Fruit fly (Drosophila melanogaster) whole organism, embryonic: ENCODE data around the gene CG4004.
A peak's percentile ranks its signal among the peaks of the same experiment; 100 is the strongest.

Source experiments
- CG10274 ChIP-seq: fragments of 200-800 bp; sonication (Bioruptor generic); optimal IDR thresholded peaks from 3 replicates; lab custom pipeline; 2017; ENCODE audit warnings: missing biosample characterization, mild to moderate bottlenecking, missing genetic modification characterization
- CG11456 ChIP-seq: fragments of 200-800 bp; sonication (Bioruptor generic); IDR thresholded peaks from 3 replicates; pipeline ENCODE4 v1.3.6; 2022; ENCODE audit warnings: missing biosample characterization, missing genetic modification characterization
- CG12104 ChIP-seq: fragments of 200-800 bp; sonication (Bioruptor generic); optimal IDR thresholded peaks from 3 replicates; lab custom pipeline; 2016; ENCODE audit warnings: missing biosample characterization, missing genetic modification characterization
- CG13624 ChIP-seq: fragments of 200-800 bp; sonication (Bioruptor generic); optimal IDR thresholded peaks from 2 replicates; lab custom pipeline; 2016; ENCODE audit warnings: missing biosample characterization, missing genetic modification characterization
- CG13894 ChIP-seq: fragments of 200-800 bp; sonication (Bioruptor generic); optimal IDR thresholded peaks from 3 replicates; lab custom pipeline; 2018; ENCODE audit warnings: missing biosample characterization, mild to moderate bottlenecking, missing genetic modification characterization, moderate library complexity
- CG15011 ChIP-seq: fragments of 200-800 bp; sonication (Bioruptor generic); optimal IDR thresholded peaks from 3 replicates; lab custom pipeline; 2018; ENCODE audit warnings: missing biosample characterization, mild to moderate bottlenecking, missing genetic modification characterization
- CG15696 ChIP-seq: fragments of 200-800 bp; sonication (Bioruptor generic); optimal IDR thresholded peaks from 2 replicates; lab custom pipeline; 2019; ENCODE audit warnings: missing biosample characterization, mild to moderate bottlenecking, missing genetic modification characterization, moderate library complexity
- CG1647 ChIP-seq: fragments of 200-800 bp; sonication (Bioruptor generic); optimal IDR thresholded peaks from 3 replicates; lab custom pipeline; 2016; ENCODE audit warnings: missing biosample characterization, missing genetic modification characterization
- CG17359 ChIP-seq: fragments of 200-800 bp; sonication (Bioruptor generic); optimal IDR thresholded peaks from 3 replicates; lab custom pipeline; 2018; ENCODE audit warnings: missing biosample characterization, mild to moderate bottlenecking, missing genetic modification characterization, moderate library complexity
- CG2199 ChIP-seq: fragments of 200-800 bp; sonication (Bioruptor generic); IDR thresholded peaks from 3 replicates; pipeline ENCODE4 v1.3.6; 2022; ENCODE audit warnings: missing biosample characterization, missing genetic modification characterization
- CG2712 ChIP-seq: fragments of 200-800 bp; optimal IDR thresholded peaks from 3 replicates; lab custom pipeline; 2019; ENCODE audit warnings: missing biosample characterization, mild to moderate bottlenecking, missing genetic modification characterization, moderate library complexity
- CG30020 ChIP-seq: fragments of 200-800 bp; optimal IDR thresholded peaks from 2 replicates; lab custom pipeline; 2019; ENCODE audit warnings: missing biosample characterization, mild to moderate bottlenecking, missing genetic modification characterization, moderate library complexity
- CG34376 ChIP-seq: fragments of 200-800 bp; sonication (Bioruptor generic); optimal IDR thresholded peaks from 2 replicates; lab custom pipeline; 2018; ENCODE audit warnings: missing biosample characterization, mild to moderate bottlenecking, missing genetic modification characterization
- CG4404 ChIP-seq: fragments of 200-800 bp; sonication (Bioruptor generic); IDR thresholded peaks from 2 replicates; pipeline ENCODE4 v1.3.6; 2022; ENCODE audit warnings: missing biosample characterization, missing genetic modification characterization
- CG4424 ChIP-seq: fragments of 200-800 bp; sonication (Bioruptor generic); optimal IDR thresholded peaks from 3 replicates; lab custom pipeline; 2016; ENCODE audit warnings: missing biosample characterization, missing genetic modification characterization
- CG8089 ChIP-seq: fragments of 200-800 bp; sonication (Bioruptor generic); optimal IDR thresholded peaks from 3 replicates; lab custom pipeline; 2016; ENCODE audit warnings: missing biosample characterization, missing genetic modification characterization
- CG8765 ChIP-seq: fragments of 200-800 bp; sonication (Bioruptor generic); IDR thresholded peaks from 2 replicates; pipeline ENCODE4 v1.3.6; 2022; ENCODE audit warnings: missing biosample characterization, missing genetic modification characterization
- CG8924 ChIP-seq: fragments of 200-800 bp; optimal IDR thresholded peaks from 3 replicates; lab custom pipeline; 2019; ENCODE audit warnings: missing biosample characterization, mild to moderate bottlenecking, missing genetic modification characterization, moderate library complexity
- CG8944 ChIP-seq: fragments of 200-800 bp; sonication (Bioruptor generic); optimal IDR thresholded peaks from 3 replicates; lab custom pipeline; 2016; ENCODE audit warnings: missing biosample characterization, missing genetic modification characterization
- CG9727 ChIP-seq: fragments of 200-800 bp; sonication (Bioruptor generic); optimal IDR thresholded peaks from 3 replicates; lab custom pipeline; 2017; ENCODE audit warnings: missing biosample characterization, mild to moderate bottlenecking, missing genetic modification characterization
- CTCF ChIP-seq: fragments of 200-800 bp; sonication (Bioruptor generic); optimal IDR thresholded peaks from 2 replicates; lab custom pipeline; 2017; ENCODE audit warnings: missing biosample characterization, mild to moderate bottlenecking, missing genetic modification characterization, moderate library complexity
- CrebB ChIP-seq: fragments of 200-800 bp; sonication (Bioruptor generic); optimal IDR thresholded peaks from 3 replicates; lab custom pipeline; 2018; ENCODE audit warnings: missing biosample characterization, mild to moderate bottlenecking, missing genetic modification characterization
- Dbx ChIP-seq: fragments of 200-800 bp; sonication (Bioruptor generic); IDR thresholded peaks from 3 replicates; pipeline ENCODE4 v1.3.6; 2022; ENCODE audit warnings: missing biosample characterization, missing genetic modification characterization
- Elba2 ChIP-seq: fragments of 200-800 bp; sonication (Bioruptor generic); optimal IDR thresholded peaks from 3 replicates; lab custom pipeline; 2016; ENCODE audit warnings: missing biosample characterization, missing genetic modification characterization
- Fer1 ChIP-seq: fragments of 200-800 bp; sonication (Bioruptor generic); optimal IDR thresholded peaks from 2 replicates; lab custom pipeline; 2017; ENCODE audit warnings: missing biosample characterization, mild to moderate bottlenecking, missing genetic modification characterization
- Hey ChIP-seq: fragments of 200-800 bp; sonication (Bioruptor generic); optimal IDR thresholded peaks from 3 replicates; lab custom pipeline; 2018; ENCODE audit warnings: missing biosample characterization, mild to moderate bottlenecking, missing genetic modification characterization
- Hsf ChIP-seq: fragments of 200-800 bp; sonication (Bioruptor generic); optimal IDR thresholded peaks from 3 replicates; lab custom pipeline; 2016; ENCODE audit warnings: missing biosample characterization, missing genetic modification characterization
- MESR4 ChIP-seq: fragments of 200-800 bp; sonication (Bioruptor generic); optimal IDR thresholded peaks from 2 replicates; lab custom pipeline; 2018; ENCODE audit warnings: missing biosample characterization, mild to moderate bottlenecking, missing genetic modification characterization, moderate library complexity
- NfI ChIP-seq: fragments of 200-800 bp; sonication (Bioruptor generic); optimal IDR thresholded peaks from 3 replicates; lab custom pipeline; 2018; ENCODE audit warnings: missing biosample characterization, mild to moderate bottlenecking, missing genetic modification characterization, moderate library complexity
- PHDP ChIP-seq: fragments of 200-800 bp; sonication (Bioruptor generic); optimal IDR thresholded peaks from 3 replicates; lab custom pipeline; 2018; ENCODE audit warnings: missing biosample characterization, mild to moderate bottlenecking, missing genetic modification characterization, moderate library complexity
- Side ChIP-seq: fragments of 200-800 bp; sonication (Bioruptor generic); optimal IDR thresholded peaks from 2 replicates; lab custom pipeline; 2016; ENCODE audit warnings: missing biosample characterization, missing genetic modification characterization
- Ssrp ChIP-seq: fragments of 200-800 bp; sonication (Bioruptor generic); optimal IDR thresholded peaks from 2 replicates; lab custom pipeline; 2018; ENCODE audit warnings: missing biosample characterization, mild to moderate bottlenecking, missing genetic modification characterization, moderate library complexity
- Xrp1 ChIP-seq: fragments of 200-800 bp; sonication (Bioruptor generic); IDR thresholded peaks from 2 replicates; pipeline ENCODE4 v1.3.6; 2022; ENCODE audit warnings: missing biosample characterization, missing genetic modification characterization
- abd-A ChIP-seq: fragments of 200-800 bp; sonication (Bioruptor generic); optimal IDR thresholded peaks from 3 replicates; lab custom pipeline; 2019; ENCODE audit warnings: missing biosample characterization, mild to moderate bottlenecking, missing genetic modification characterization, moderate library complexity
- aop ChIP-seq: fragments of 200-800 bp; sonication (Bioruptor generic); IDR thresholded peaks from 2 replicates; pipeline ENCODE4 v1.3.6; 2022; ENCODE audit warnings: missing biosample characterization, missing genetic modification characterization
- chif ChIP-seq, 2 experiments: fragments of 200-800 bp; sonication (Bioruptor generic); optimal IDR thresholded peaks; 3 replicates each; lab custom pipeline; 2016; ENCODE audit warnings: missing biosample characterization in 2 of 2, missing genetic modification characterization in 2 of 2
- chinmo ChIP-seq: fragments of 200-800 bp; sonication (Bioruptor generic); IDR thresholded peaks from 4 replicates; pipeline ENCODE4 v1.3.6; 2022; ENCODE audit warnings: missing biosample characterization, missing genetic modification characterization; ENCODE audit not compliant: partially characterized antibody
- emc ChIP-seq: fragments of 200-800 bp; sonication (Bioruptor generic); optimal IDR thresholded peaks from 2 replicates; lab custom pipeline; 2016; ENCODE audit warnings: missing biosample characterization, missing genetic modification characterization
- gfzf ChIP-seq: fragments of 200-800 bp; sonication (Bioruptor generic); optimal IDR thresholded peaks from 2 replicates; lab custom pipeline; 2016; ENCODE audit warnings: missing biosample characterization, mild to moderate bottlenecking, missing genetic modification characterization, moderate library complexity
- gsb ChIP-seq: fragments of 200-800 bp; sonication (Bioruptor generic); IDR thresholded peaks from 2 replicates; pipeline ENCODE4 v1.3.6; 2022; ENCODE audit warnings: missing biosample characterization, missing genetic modification characterization
- ham ChIP-seq: fragments of 200-800 bp; sonication (Bioruptor generic); IDR thresholded peaks from 2 replicates; pipeline ENCODE4 v1.3.6; 2022; ENCODE audit warnings: missing biosample characterization, missing genetic modification characterization
- ind ChIP-seq: fragments of 200-800 bp; sonication (Bioruptor generic); optimal IDR thresholded peaks from 3 replicates; lab custom pipeline; 2016; ENCODE audit warnings: missing biosample characterization, missing genetic modification characterization
- jing ChIP-seq: fragments of 200-800 bp; sonication (Bioruptor generic); optimal IDR thresholded peaks from 2 replicates; lab custom pipeline; 2018; ENCODE audit warnings: missing biosample characterization, mild to moderate bottlenecking, missing genetic modification characterization
- lmd ChIP-seq: fragments of 200-800 bp; sonication (Bioruptor generic); IDR thresholded peaks from 2 replicates; pipeline ENCODE4 v1.3.6; 2022; ENCODE audit warnings: missing biosample characterization, missing genetic modification characterization
- luna ChIP-seq: fragments of 200-800 bp; sonication (Bioruptor generic); optimal IDR thresholded peaks from 2 replicates; lab custom pipeline; 2016; ENCODE audit warnings: missing biosample characterization, missing genetic modification characterization
- mam ChIP-seq: fragments of 200-800 bp; sonication (Bioruptor generic); optimal IDR thresholded peaks from 3 replicates; lab custom pipeline; 2016; ENCODE audit warnings: missing biosample characterization, missing genetic modification characterization
- nerfin-1 ChIP-seq: fragments of 200-800 bp; sonication (Bioruptor generic); optimal IDR thresholded peaks from 3 replicates; lab custom pipeline; 2019; ENCODE audit warnings: missing biosample characterization, mild to moderate bottlenecking, missing genetic modification characterization, moderate library complexity
- org-1 ChIP-seq: fragments of 200-800 bp; sonication (Bioruptor generic); optimal IDR thresholded peaks from 2 replicates; lab custom pipeline; 2017; ENCODE audit warnings: missing biosample characterization, missing genetic modification characterization
- phol ChIP-seq: fragments of 200-800 bp; sonication (Bioruptor generic); optimal IDR thresholded peaks from 3 replicates; lab custom pipeline; 2018; ENCODE audit warnings: missing biosample characterization, mild to moderate bottlenecking, missing genetic modification characterization, moderate library complexity
- repo ChIP-seq: fragments of 200-800 bp; sonication (Bioruptor generic); optimal IDR thresholded peaks from 2 replicates; lab custom pipeline; 2016; ENCODE audit warnings: missing biosample characterization, missing genetic modification characterization
- tgo ChIP-seq: fragments of 200-800 bp; sonication (Bioruptor generic); IDR thresholded peaks from 3 replicates; pipeline ENCODE4 v1.3.6; 2022; ENCODE audit warnings: missing biosample characterization, missing genetic modification characterization
- wor ChIP-seq: fragments of 200-800 bp; sonication (Bioruptor generic); IDR thresholded peaks from 2 replicates; pipeline ENCODE4 v1.3.6; 2022; ENCODE audit warnings: missing biosample characterization, missing genetic modification characterization

Gene CG4004

dm6 chrX:12737735-12738390, 6.1 kb upstream of the CG4004 start (continued):
- TF ChIP-seq ham (no peak), CG11456 (GFP tag; lab: Robert Waterston, UW) (no peak), NfI (GFP tag; lab: Kevin White, UChicago) (peak; percentile 45), Dbx (GFP tag; lab: Robert Waterston, UW) (no peak), CG8089 (no peak), Hsf (GFP tag; lab: Kevin White, UChicago) (peak; percentile 47), CG4404 (no peak), emc (no peak), gsb (GFP tag; lab: Robert Waterston, UW) (no peak), Side (no peak), CG9727 (GFP tag; lab: Kevin White, UChicago) (peak; percentile 86), ind (peak; percentile 55), org-1 (peak; percentile 64), CG34376 (GFP tag; lab: Kevin White, UChicago) (no peak), Fer1 (GFP tag; lab: Kevin White, UChicago) (peak; percentile 71), nerfin-1 (peak; percentile 62), chif (GFP tag; optimal IDR thresholded peaks at IDR 0.05; lab: Kevin White, UChicago) (peak; percentile 17 to 31), CG2199 (no peak), wor (GFP tag; lab: Robert Waterston, UW) (peak; percentile 37; the same call in 1 of the 2 replicates), phol (peak; percentile 86), Xrp1 (GFP tag; lab: Robert Waterston, UW) (peak; percentile 68), repo (GFP tag; lab: Kevin White, UChicago) (no peak), CG4424 (peak; percentile 64), CG15011 (GFP tag; lab: Kevin White, UChicago) (peak; percentile 23), CG13624 (GFP tag; lab: Kevin White, UChicago) (no peak), CG12104 (peak; percentile 73), aop (GFP tag; lab: Robert Waterston, UW) (no peak), CG13894 (no peak), lmd (GFP tag; lab: Robert Waterston, UW) (peak; percentile 52; the same call in 1 of the 2 replicates), PHDP (tag; lab: Kevin White, UChicago) (peak; percentile 82), mam (peak; percentile 18), CG10274 (peak; percentile 20), gfzf (no peak), Elba2 (GFP tag; lab: Kevin White, UChicago) (no peak), Hey (tag; lab: Kevin White, UChicago) (no peak), CrebB (tag; lab: Kevin White, UChicago) (no peak), tgo (GFP tag; lab: Robert Waterston, UW) (peak; percentile 60), chinmo (GFP tag; lab: Robert Waterston, UW) (no peak), CG2712 (tag; lab: Kevin White, UChicago) (peak; percentile 84), CG15696 (no peak), CG17359 (tag; lab: Kevin White, UChicago) (peak; percentile 78), CG8944 (GFP tag; lab: Kevin White, UChicago) (peak; percentile 13), jing (GFP tag; lab: Kevin White, UChicago) (no peak), luna (GFP tag; lab: Kevin White, UChicago) (no peak), CG8924 (tag; lab: Kevin White, UChicago) (peak; percentile 83), CTCF (peak; percentile 12), CG30020 (tag; lab: Kevin White, UChicago) (peak; percentile 47), Ssrp (tag; lab: Kevin White, UChicago) (peak; percentile 78), CG8765 (GFP tag; lab: Robert Waterston, UW) (no peak), MESR4 (no peak), abd-A (tag; lab: Kevin White, UChicago) (no peak), CG1647 (no peak)
